Worm (Caenorhabditis elegans) whole organism, mixed stage, embryonic: ENCODE results near the gene srw-12.

ENCODE experiments used
- M03D4.4 ChIP-seq: sonication (generic microtip); optimal IDR thresholded peaks from 2 replicates; lab custom pipeline; 2017; ENCODE audit warnings: mild to moderate bottlenecking, missing genetic modification characterization, missing compliant biosample characterization
- bed-3 ChIP-seq: fragments of 200-800 bp; sonication (Bioruptor generic); optimal IDR thresholded peaks from 3 replicates; lab custom pipeline; 2018; ENCODE audit warnings: mild to moderate bottlenecking, missing genetic modification characterization, moderate library complexity, missing compliant biosample characterization
- blmp-1 ChIP-seq: fragments of 150-350 bp; optimal IDR thresholded peaks from 2 replicates; lab custom pipeline; 2014; ENCODE audit warnings: missing biosample characterization, missing genetic modification characterization
- ceh-39 ChIP-seq: fragments of 150-350 bp; optimal IDR thresholded peaks from 2 replicates; lab custom pipeline; 2014; ENCODE audit warnings: missing biosample characterization, missing genetic modification characterization
- ceh-43 ChIP-seq: fragments of 200-800 bp; sonication (Bioruptor generic); optimal IDR thresholded peaks from 2 replicates; lab custom pipeline; 2018; ENCODE audit warnings: mild to moderate bottlenecking, missing genetic modification characterization, moderate library complexity, missing compliant biosample characterization
- ceh-83 ChIP-seq: fragments of 200-800 bp; sonication (Bioruptor generic); optimal IDR thresholded peaks from 2 replicates; lab custom pipeline; 2018; ENCODE audit warnings: mild to moderate bottlenecking, missing genetic modification characterization, missing compliant biosample characterization
- ces-1 ChIP-seq: fragments of 150-350 bp; optimal IDR thresholded peaks from 2 replicates; lab custom pipeline; 2014; ENCODE audit warnings: missing biosample characterization, missing genetic modification reagents, missing genetic modification characterization
- drap-1 ChIP-seq: fragments of 200-800 bp; sonication (Bioruptor generic); optimal IDR thresholded peaks from 3 replicates; lab custom pipeline; 2018; ENCODE audit warnings: mild to moderate bottlenecking, missing genetic modification characterization, missing compliant biosample characterization
- elt-1 ChIP-seq: sonication (generic microtip); optimal IDR thresholded peaks from 2 replicates; lab custom pipeline; 2017; ENCODE audit warnings: missing genetic modification characterization, mild to moderate bottlenecking, missing compliant biosample characterization, antibody characterized with exemption, moderate library complexity, borderline replicate concordance; ENCODE audit not compliant: insufficient read depth
- elt-3 ChIP-seq: fragments of 150-350 bp; optimal IDR thresholded peaks from 2 replicates; lab custom pipeline; 2014; ENCODE audit warnings: missing biosample characterization, missing genetic modification characterization
- flh-1 ChIP-seq: fragments of 200-800 bp; sonication (Bioruptor generic); optimal IDR thresholded peaks from 2 replicates; lab custom pipeline; 2018; ENCODE audit warnings: mild to moderate bottlenecking, missing genetic modification characterization, moderate library complexity, missing compliant biosample characterization
- hlh-1 ChIP-seq: fragments of 150-350 bp; optimal IDR thresholded peaks from 2 replicates; lab custom pipeline; 2014; ENCODE audit warnings: missing biosample characterization, missing genetic modification reagents, missing genetic modification characterization
- lin-13 ChIP-seq: fragments of 150-350 bp; optimal IDR thresholded peaks from 2 replicates; lab custom pipeline; 2014; ENCODE audit warnings: missing biosample characterization, missing genetic modification characterization
- lin-32 ChIP-seq: fragments of 200-800 bp; sonication (Bioruptor generic); optimal IDR thresholded peaks from 2 replicates; lab custom pipeline; 2018; ENCODE audit warnings: mild to moderate bottlenecking, missing genetic modification characterization, missing compliant biosample characterization
- lsy-2 ChIP-seq: fragments of 150-350 bp; optimal IDR thresholded peaks from 2 replicates; lab custom pipeline; 2014; ENCODE audit warnings: missing biosample characterization, missing genetic modification characterization
- mep-1 ChIP-seq: fragments of 150-350 bp; optimal IDR thresholded peaks from 2 replicates; lab custom pipeline; 2017; ENCODE audit warnings: missing biosample characterization, missing genetic modification reagents, missing genetic modification characterization, inconsistent platforms
- nhr-12 ChIP-seq: fragments of 150-350 bp; optimal IDR thresholded peaks from 2 replicates; lab custom pipeline; 2014; ENCODE audit warnings: missing biosample characterization, missing genetic modification characterization
- nhr-2 ChIP-seq: fragments of 150-350 bp; optimal IDR thresholded peaks from 2 replicates; lab custom pipeline; 2014; ENCODE audit warnings: missing biosample characterization, missing genetic modification characterization
- nhr-237 ChIP-seq: fragments of 150-350 bp; optimal IDR thresholded peaks from 2 replicates; lab custom pipeline; 2014; ENCODE audit warnings: missing biosample characterization, missing genetic modification characterization
- nhr-28 ChIP-seq: fragments of 150-350 bp; optimal IDR thresholded peaks from 2 replicates; lab custom pipeline; 2014; ENCODE audit warnings: missing biosample characterization, missing genetic modification characterization
- nhr-76 ChIP-seq: sonication (generic microtip); optimal IDR thresholded peaks from 2 replicates; lab custom pipeline; 2017; ENCODE audit warnings: missing biosample characterization, missing genetic modification characterization
- pha-4 ChIP-seq: fragments of 150-350 bp; optimal IDR thresholded peaks from 2 replicates; lab custom pipeline; 2018; ENCODE audit warnings: missing biosample characterization, missing genetic modification reagents, missing genetic modification characterization
- sem-2 ChIP-seq: fragments of 200-800 bp; sonication (Bioruptor generic); optimal IDR thresholded peaks from 2 replicates; lab custom pipeline; 2018; ENCODE audit warnings: mild to moderate bottlenecking, missing genetic modification characterization, missing compliant biosample characterization
- snpc-4 ChIP-seq: fragments of 150-350 bp; optimal IDR thresholded peaks from 2 replicates; lab custom pipeline; 2014; ENCODE audit warnings: missing biosample characterization, missing genetic modification characterization
- tbx-8 ChIP-seq: fragments of 200-800 bp; sonication (Bioruptor generic); optimal IDR thresholded peaks from 2 replicates; lab custom pipeline; 2018; ENCODE audit warnings: mild to moderate bottlenecking, missing genetic modification characterization, moderate library complexity, missing compliant biosample characterization
- unc-120 ChIP-seq: sonication (generic microtip); optimal IDR thresholded peaks from 2 replicates; lab custom pipeline; 2017; ENCODE audit warnings: missing genetic modification characterization, missing compliant biosample characterization; ENCODE audit not compliant: poor library complexity, severe bottlenecking
- unc-39 ChIP-seq: fragments of 150-350 bp; optimal IDR thresholded peaks from 2 replicates; lab custom pipeline; 2014; ENCODE audit warnings: missing biosample characterization, missing genetic modification characterization
- zip-8 ChIP-seq: fragments of 150-350 bp; optimal IDR thresholded peaks from 2 replicates; lab custom pipeline; 2014; ENCODE audit warnings: missing biosample characterization, missing genetic modification characterization
- ztf-11 ChIP-seq: fragments of 150-350 bp; optimal IDR thresholded peaks from 2 replicates; lab custom pipeline; 2014; ENCODE audit warnings: missing biosample characterization, missing genetic modification characterization

srw-12 gene

ce11 chrV:15238552-15238951 lies at the start of gene srw-12:
TSS of gene srw-12 (minus strand) at chrV:15238652.
- TF ChIP-seq nhr-76 (tag; lab: Kevin White, UChicago) (no peak), ceh-83 (GFP tag; lab: Kevin White, UChicago) (no peak), unc-39 (tag; lab: Kevin White, UChicago) (no peak), lin-32 (GFP tag; lab: Kevin White, UChicago) (no peak), nhr-2 (no peak), elt-1 (no peak), bed-3 (GFP tag; lab: Kevin White, UChicago) (no peak)

- TF ChIP-seq sem-2 (GFP tag; lab: Kevin White, UChicago) (no peak), elt-1 (no peak), bed-3 (GFP tag; lab: Kevin White, UChicago) (no peak)
Observed at ce11 chrV:15287856-15288255, 49.4 kb upstream of the srw-12 start, which contains the start of gene cyp-34A1. TSS of gene cyp-34A1 (minus strand) at chrV:15287956.

- no peak for TF ChIP-seq ceh-43 (GFP tag; lab: Kevin White, UChicago)
- no peak for TF ChIP-seq ztf-11
- TF ChIP-seq tbx-8 (GFP tag; lab: Kevin White, UChicago) = no peak
- no peak for TF ChIP-seq lsy-2 (tag; lab: Kevin White, UChicago)
- no peak for TF ChIP-seq M03D4.4 (tag; lab: Kevin White, UChicago)
- TF ChIP-seq nhr-12 (tag; lab: Kevin White, UChicago) = no peak
- TF ChIP-seq elt-1 = no peak
- TF ChIP-seq mep-1 (tag; lab: Kevin White, UChicago) = no peak
- no peak for TF ChIP-seq unc-120 (tag; lab: Kevin White, UChicago)
- no peak for TF ChIP-seq pha-4
- no peak for TF ChIP-seq zip-8
- TF ChIP-seq nhr-2 = no peak
- no peak for TF ChIP-seq lin-32 (GFP tag; lab: Kevin White, UChicago)
- TF ChIP-seq blmp-1 (tag; lab: Kevin White, UChicago) = no peak
- no peak for TF ChIP-seq flh-1 (GFP tag; lab: Kevin White, UChicago)
- TF ChIP-seq lin-13 (tag; lab: Kevin White, UChicago) = no peak
- TF ChIP-seq, all 35 proteins: peak for 0
Observed at ce11 chrV:15285984-15286383, 47.5 kb upstream of the srw-12 start.

ce11 chrV:15281279-15281949 lies 43.0 kb upstream of the srw-12 start, which contains the start of the genes srw-19 and srx-51:
TSS of gene srw-19 (minus strand) at chrV:15281379.
TSS of gene srx-51 (plus strand) at chrV:15281899.
- no peak for TF ChIP-seq elt-3 (tag; lab: Kevin White, UChicago)
- no peak for TF ChIP-seq ztf-11
- TF ChIP-seq nhr-76 (tag; lab: Kevin White, UChicago) = no peak
- TF ChIP-seq mep-1 (tag; lab: Kevin White, UChicago) = no peak
- no peak for TF ChIP-seq sem-2 (GFP tag; lab: Kevin White, UChicago)
- no peak for TF ChIP-seq ceh-39

DNA sequence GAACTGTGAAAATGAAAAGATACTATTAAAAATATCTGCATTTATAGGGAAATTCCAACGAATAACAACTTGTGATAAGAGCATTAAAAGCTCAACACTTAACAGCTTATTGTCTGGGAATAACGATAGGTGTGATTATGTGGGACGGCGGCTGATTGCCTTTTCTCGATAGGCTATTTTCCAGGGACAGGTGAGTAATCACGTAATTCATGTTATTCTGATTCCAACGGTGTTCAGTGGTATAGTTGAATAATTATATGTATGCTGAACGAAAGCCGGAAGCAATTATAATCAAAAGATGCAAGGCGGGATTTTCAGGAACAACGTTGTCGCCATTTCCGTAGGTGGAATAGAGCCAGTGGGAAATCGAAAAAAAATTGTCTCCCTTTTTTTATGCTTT lies 38.5 kb upstream of the srw-12 start, which contains the start of gene srw-17:
TSS of gene srw-17 (minus strand) at position 101 of the 400 bp plus-strand sequence.
- no peak for TF ChIP-seq ces-1
- no peak for TF ChIP-seq unc-39 (tag; lab: Kevin White, UChicago)
- no peak for TF ChIP-seq lin-32 (GFP tag; lab: Kevin White, UChicago)
- no peak for TF ChIP-seq flh-1 (GFP tag; lab: Kevin White, UChicago)
- TF ChIP-seq nhr-237 = no peak
- no peak for TF ChIP-seq tbx-8 (GFP tag; lab: Kevin White, UChicago)
- TF ChIP-seq ztf-11 = no peak
- no peak for TF ChIP-seq lsy-2 (tag; lab: Kevin White, UChicago)
- no peak for TF ChIP-seq mep-1 (tag; lab: Kevin White, UChicago)
- TF ChIP-seq snpc-4 = no peak
- TF ChIP-seq drap-1 = no peak

ce11 chrV:15274757-15275156 lies 36.3 kb upstream of the srw-12 start, which contains the start of gene srw-16:
TSS of gene srw-16 (minus strand) at chrV:15274857.
- no peak for TF ChIP-seq M03D4.4 (tag; lab: Kevin White, UChicago)
- TF ChIP-seq pha-4 = no peak
- TF ChIP-seq nhr-12 (tag; lab: Kevin White, UChicago) = no peak
- TF ChIP-seq nhr-28 (tag; lab: Kevin White, UChicago) = no peak
- no peak for TF ChIP-seq snpc-4
- no peak for TF ChIP-seq nhr-2
- TF ChIP-seq elt-3 (tag; lab: Kevin White, UChicago) = no peak
- no peak for TF ChIP-seq ceh-43 (GFP tag; lab: Kevin White, UChicago)
- no peak for TF ChIP-seq hlh-1 (tag; lab: Kevin White, UChicago)
- TF ChIP-seq lin-13 (tag; lab: Kevin White, UChicago) = no peak
- TF ChIP-seq unc-120 (tag; lab: Kevin White, UChicago) = no peak
- no peak for TF ChIP-seq ztf-11
- no peak for TF ChIP-seq sem-2 (GFP tag; lab: Kevin White, UChicago)
- no peak for TF ChIP-seq tbx-8 (GFP tag; lab: Kevin White, UChicago)
- no peak for TF ChIP-seq ceh-39
